Worm (Caenorhabditis elegans) whole organism, L1 larva: ENCODE measurements around the gene Y62H9A.9.

Source experiments
- C04F5.9 ChIP-seq: sonication (generic microtip); optimal IDR thresholded peaks from 2 replicates; lab custom pipeline; 2016; ENCODE audit warnings: missing genetic modification characterization, missing compliant biosample characterization
- C16A3.4 ChIP-seq: fragments of 150-350 bp; optimal IDR thresholded peaks from 2 replicates; lab custom pipeline; 2014; ENCODE audit warnings: missing biosample characterization, missing genetic modification characterization
- F16B12.6 ChIP-seq: fragments of 150-350 bp; optimal IDR thresholded peaks from 2 replicates; lab custom pipeline; 2014; ENCODE audit warnings: missing biosample characterization, missing genetic modification characterization
- Y116A8C.19 ChIP-seq: sonication (generic microtip); optimal IDR thresholded peaks from 2 replicates; lab custom pipeline; 2016; ENCODE audit warnings: missing compliant biosample characterization, missing genetic modification characterization, borderline replicate concordance
- aha-1 ChIP-seq: fragments of 150-350 bp; optimal IDR thresholded peaks from 2 replicates; lab custom pipeline; 2014; ENCODE audit warnings: missing biosample characterization, missing genetic modification characterization
- ama-1 ChIP-seq: fragments of 150-350 bp; optimal IDR thresholded peaks from 2 replicates; lab custom pipeline; 2014
- ceh-8 ChIP-seq: fragments of 200-800 bp; sonication (Bioruptor generic); optimal IDR thresholded peaks from 2 replicates; lab custom pipeline; 2018; ENCODE audit warnings: mild to moderate bottlenecking, missing genetic modification characterization, moderate library complexity, missing compliant biosample characterization
- ceh-88 ChIP-seq: fragments of 200-800 bp; sonication (Bioruptor generic); IDR thresholded peaks from 2 replicates; pipeline ENCODE4 v1.3.6; 2022; ENCODE audit warnings: missing genetic modification characterization, missing compliant biosample characterization
- ces-1 ChIP-seq: fragments of 150-350 bp; optimal IDR thresholded peaks from 2 replicates; lab custom pipeline; 2014; ENCODE audit warnings: missing biosample characterization, missing genetic modification reagents, missing genetic modification characterization
- dpl-1 ChIP-seq, 3 experiments: fragments of 150-350 bp in 2 of 3; sonication (generic microtip) in 1 of 3; optimal IDR thresholded peaks; 2 replicates each; lab custom pipeline; 2014 to 2017; ENCODE audit warnings: missing biosample characterization in 3 of 3, missing genetic modification characterization in 3 of 3, missing genetic modification reagents in 3 of 3
- dsc-1 ChIP-seq: sonication (generic microtip); optimal IDR thresholded peaks from 2 replicates; lab custom pipeline; 2016; ENCODE audit warnings: mild to moderate bottlenecking, missing genetic modification characterization, missing compliant biosample characterization
- efl-3 ChIP-seq: fragments of 200-800 bp; sonication (Bioruptor generic); optimal IDR thresholded peaks from 2 replicates; lab custom pipeline; 2018; ENCODE audit warnings: mild to moderate bottlenecking, missing genetic modification characterization, missing compliant biosample characterization
- egl-13 ChIP-seq: sonication (generic microtip); optimal IDR thresholded peaks from 2 replicates; lab custom pipeline; 2016; ENCODE audit warnings: missing genotype, missing genetic modification reagents, missing genetic modification characterization, missing compliant biosample characterization
- egl-27 ChIP-seq, 2 experiments: fragments of 150-350 bp in 1 of 2; sonication (generic microtip); optimal IDR thresholded peaks; 3 replicates each; lab custom pipeline; 2017 to 2018; ENCODE audit warnings: missing biosample characterization in 2 of 2, missing genetic modification characterization in 2 of 2, missing genetic modification reagents in 2 of 2
- elt-2 ChIP-seq: sonication (generic microtip); optimal IDR thresholded peaks from 2 replicates; lab custom pipeline; 2016; ENCODE audit warnings: missing genetic modification characterization, mild to moderate bottlenecking, inconsistent platforms, missing compliant biosample characterization, missing genetic modification reagents
- fkh-10 ChIP-seq: sonication (generic microtip); optimal IDR thresholded peaks from 2 replicates; lab custom pipeline; 2017; ENCODE audit warnings: missing biosample characterization, missing genetic modification reagents, missing genetic modification characterization
- fos-1 ChIP-seq: fragments of 150-350 bp; optimal IDR thresholded peaks from 2 replicates; lab custom pipeline; 2014; ENCODE audit warnings: missing biosample characterization, missing genetic modification characterization
- hlh-17 ChIP-seq: fragments of 200-800 bp; sonication (Bioruptor generic); optimal IDR thresholded peaks from 2 replicates; lab custom pipeline; 2018; ENCODE audit warnings: missing genetic modification characterization, mild to moderate bottlenecking, missing compliant biosample characterization, moderate library complexity, borderline replicate concordance
- hlh-4 ChIP-seq: sonication (generic microtip); optimal IDR thresholded peaks from 2 replicates; lab custom pipeline; 2016; ENCODE audit warnings: mild to moderate bottlenecking, missing genetic modification characterization, missing compliant biosample characterization
- irx-1 ChIP-seq: sonication (generic microtip); optimal IDR thresholded peaks from 2 replicates; lab custom pipeline; 2016; ENCODE audit warnings: missing genetic modification characterization, missing compliant biosample characterization
- jun-1 ChIP-seq: fragments of 150-350 bp; optimal IDR thresholded peaks from 2 replicates; lab custom pipeline; 2014; ENCODE audit warnings: missing biosample characterization, missing genetic modification reagents, missing genetic modification characterization
- lin-14 ChIP-seq: fragments of 200-800 bp; sonication (Bioruptor generic); optimal IDR thresholded peaks from 2 replicates; lab custom pipeline; 2018; ENCODE audit warnings: mild to moderate bottlenecking, missing genetic modification characterization, moderate library complexity, missing compliant biosample characterization
- lin-15B ChIP-seq: fragments of 150-350 bp; sonication (generic microtip); optimal IDR thresholded peaks from 3 replicates; lab custom pipeline; 2014; ENCODE audit warnings: missing biosample characterization, missing genetic modification characterization
- lir-3 ChIP-seq: sonication (generic microtip); optimal IDR thresholded peaks from 2 replicates; lab custom pipeline; 2016; ENCODE audit warnings: mild to moderate bottlenecking, missing genetic modification characterization, moderate library complexity, missing compliant biosample characterization; ENCODE audit not compliant: poor library complexity
- lsy-2 ChIP-seq, 2 experiments: fragments of 150-350 bp; optimal IDR thresholded peaks; 2 replicates each; lab custom pipeline; 2014; ENCODE audit warnings: missing biosample characterization in 2 of 2, missing genetic modification characterization in 2 of 2
- mef-2 ChIP-seq: fragments of 150-350 bp; optimal IDR thresholded peaks from 2 replicates; lab custom pipeline; 2014; ENCODE audit warnings: missing biosample characterization, missing genetic modification characterization
- nhr-11 ChIP-seq: fragments of 150-350 bp; optimal IDR thresholded peaks from 2 replicates; lab custom pipeline; 2014; ENCODE audit warnings: missing biosample characterization, missing genetic modification characterization
- nhr-28 ChIP-seq: fragments of 150-350 bp; optimal IDR thresholded peaks from 2 replicates; lab custom pipeline; 2014; ENCODE audit warnings: missing biosample characterization, missing genetic modification characterization
- nhr-76 ChIP-seq: sonication (generic microtip); optimal IDR thresholded peaks from 2 replicates; lab custom pipeline; 2017; ENCODE audit warnings: missing biosample characterization, missing genetic modification characterization
- nhr-77 ChIP-seq: fragments of 150-350 bp; optimal IDR thresholded peaks from 2 replicates; lab custom pipeline; 2014; ENCODE audit warnings: missing biosample characterization, missing genetic modification characterization
- nhr-84 ChIP-seq: sonication (generic microtip); optimal IDR thresholded peaks from 2 replicates; lab custom pipeline; 2017; ENCODE audit warnings: missing biosample characterization, missing genetic modification characterization
- nhr-85 ChIP-seq: sonication (generic microtip); peaks from one replicate; lab custom pipeline; 2016; ENCODE audit warnings: missing genetic modification characterization, inconsistent platforms, missing compliant biosample characterization
- pag-3 ChIP-seq: sonication (generic microtip); optimal IDR thresholded peaks from 2 replicates; lab custom pipeline; 2017; ENCODE audit warnings: missing genetic modification characterization, mild to moderate bottlenecking, missing compliant biosample characterization, antibody characterized with exemption, borderline replicate concordance; ENCODE audit not compliant: insufficient read depth
- pqm-1 ChIP-seq: sonication (generic microtip); optimal IDR thresholded peaks from 3 replicates; lab custom pipeline; 2017; ENCODE audit warnings: missing biosample characterization, missing genetic modification characterization
- skn-1 ChIP-seq: fragments of 150-350 bp; optimal IDR thresholded peaks from 2 replicates; lab custom pipeline; 2014; ENCODE audit warnings: missing biosample characterization, missing genetic modification characterization
- snpc-4 ChIP-seq: fragments of 150-350 bp; optimal IDR thresholded peaks from 2 replicates; lab custom pipeline; 2014; ENCODE audit warnings: missing biosample characterization, missing genetic modification characterization
- snu-23 ChIP-seq: sonication (generic microtip); optimal IDR thresholded peaks from 2 replicates; lab custom pipeline; 2016; ENCODE audit warnings: missing genetic modification characterization, missing compliant biosample characterization
- sup-37 ChIP-seq: fragments of 200-800 bp; sonication (Bioruptor generic); optimal IDR thresholded peaks from 2 replicates; lab custom pipeline; 2018; ENCODE audit warnings: mild to moderate bottlenecking, missing genetic modification characterization, missing compliant biosample characterization
- tbx-2 ChIP-seq: sonication (generic microtip); optimal IDR thresholded peaks from 2 replicates; lab custom pipeline; 2016; ENCODE audit warnings: missing genetic modification characterization, missing compliant biosample characterization
- unc-130 ChIP-seq: fragments of 150-350 bp; optimal IDR thresholded peaks from 2 replicates; lab custom pipeline; 2017; ENCODE audit warnings: missing biosample characterization, missing genetic modification characterization, inconsistent platforms
- unc-30 ChIP-seq: sonication (generic microtip); optimal IDR thresholded peaks from 2 replicates; lab custom pipeline; 2017; ENCODE audit warnings: missing biosample characterization, missing genetic modification characterization
- unc-62 ChIP-seq: fragments of 150-350 bp; optimal IDR thresholded peaks from 2 replicates; lab custom pipeline; 2014; ENCODE audit warnings: missing biosample characterization, missing genetic modification reagents, missing genetic modification characterization
- unc-98 ChIP-seq: fragments of 200-800 bp; sonication (Bioruptor generic); IDR thresholded peaks from 2 replicates; pipeline ENCODE4 v1.3.6; 2022; ENCODE audit warnings: missing genetic modification characterization, missing compliant biosample characterization
- vab-15 ChIP-seq: sonication (generic microtip); optimal IDR thresholded peaks from 2 replicates; lab custom pipeline; 2017; ENCODE audit warnings: missing genotype, mild to moderate bottlenecking, missing genetic modification characterization, missing compliant biosample characterization
- xbp-1 ChIP-seq: sonication (generic microtip); optimal IDR thresholded peaks from 2 replicates; lab custom pipeline; 2016; ENCODE audit warnings: missing genetic modification characterization, missing compliant biosample characterization
- zag-1 ChIP-seq: fragments of 150-350 bp; optimal IDR thresholded peaks from 2 replicates; lab custom pipeline; 2014; ENCODE audit warnings: missing biosample characterization, missing genetic modification characterization
- zip-4 ChIP-seq: fragments of 200-800 bp; sonication (Bioruptor generic); optimal IDR thresholded peaks from 2 replicates; lab custom pipeline; 2018; ENCODE audit warnings: mild to moderate bottlenecking, missing genetic modification characterization, moderate library complexity, missing compliant biosample characterization
- ztf-11 ChIP-seq, 2 experiments: sonication (generic microtip); optimal IDR thresholded peaks; 2 replicates each; lab custom pipeline; 2016 to 2017; ENCODE audit warnings: missing genetic modification characterization in 2 of 2, missing biosample characterization in 1 of 2, missing compliant biosample characterization in 1 of 2

Gene Y62H9A.9

DNA sequence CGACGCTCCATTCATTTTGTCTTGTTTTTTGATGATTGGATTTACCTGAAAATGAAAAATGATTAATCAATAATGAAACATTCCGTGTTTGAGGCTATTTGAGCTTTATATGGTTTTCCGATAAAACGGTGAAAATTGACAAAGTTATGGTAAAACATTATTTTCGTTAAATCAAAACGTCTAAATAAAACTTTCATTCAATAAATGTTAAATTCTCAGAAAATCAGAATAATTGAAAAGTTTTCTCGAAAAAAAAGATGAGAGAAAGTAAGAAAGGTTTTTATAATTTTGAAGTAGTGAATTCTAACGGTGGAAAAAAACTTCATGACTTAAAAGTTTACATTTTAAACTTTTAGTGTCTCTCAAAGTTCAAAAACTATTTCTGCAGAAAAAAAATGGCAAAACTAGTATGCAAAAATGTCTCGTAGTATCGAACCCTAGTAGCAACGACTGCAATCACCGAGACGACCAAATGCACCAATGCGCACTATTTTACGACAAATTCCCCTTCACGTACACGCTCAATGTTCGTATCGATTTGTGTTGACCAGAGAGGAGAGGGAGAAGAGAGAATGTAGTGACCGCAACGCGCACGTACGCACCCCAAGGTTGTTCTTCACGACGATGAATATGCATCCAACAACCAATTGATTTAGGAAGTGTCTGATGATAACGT, 49.0 kb upstream of the Y62H9A.9 start, which contains the start of gene nfya-1 (continued):
- no peak for TF ChIP-seq lin-15B (tag; lab: Kevin White, UChicago)
- TF ChIP-seq ces-1 (GFP tag; lab: Kevin White, UChicago): no peak
- TF ChIP-seq nhr-77 (tag; lab: Kevin White, UChicago): peak; percentile 2
- TF ChIP-seq irx-1: no peak
- no peak for TF ChIP-seq sup-37 (GFP tag; lab: Kevin White, UChicago)
- TF ChIP-seq vab-15 (tag; lab: Kevin White, UChicago): no peak
- peak; percentile 9 for TF ChIP-seq tbx-2
- no peak for TF ChIP-seq lir-3
- TF ChIP-seq xbp-1 (tag; lab: Kevin White, UChicago): peak; percentile 32
- no peak for TF ChIP-seq nhr-11 (tag; lab: Kevin White, UChicago)
- TF ChIP-seq skn-1 (tag; lab: Kevin White, UChicago): no peak
- TF ChIP-seq nhr-76 (tag; lab: Kevin White, UChicago): no peak
- peak; percentile 63 for TF ChIP-seq unc-130 (tag; lab: Kevin White, UChicago)
- TF ChIP-seq egl-13 (tag; lab: Kevin White, UChicago): no peak
- TF ChIP-seq unc-30 (tag; lab: Kevin White, UChicago): no peak
- TF ChIP-seq ztf-11 (tag; optimal IDR thresholded peaks at IDR 0.05; lab: Kevin White, UChicago): no peak
- TF ChIP-seq egl-27 (tag; optimal IDR thresholded peaks at IDR 0.05; lab: Kevin White, UChicago): no peak
- TF ChIP-seq snpc-4 (tag; lab: Kevin White, UChicago): no peak
- no peak for TF ChIP-seq efl-3 (GFP tag; lab: Kevin White, UChicago)
- TF ChIP-seq elt-2 (tag; lab: Kevin White, UChicago): no peak
- peak; percentile 91 for TF ChIP-seq F16B12.6
- TF ChIP-seq hlh-17 (GFP tag; lab: Kevin White, UChicago): no peak
- TF ChIP-seq hlh-4: no peak
- TF ChIP-seq dpl-1 (GFP tag; optimal IDR thresholded peaks at IDR 0.05; lab: Kevin White, UChicago): peak in 2 of 3 experiments; percentile 9 to 31
- no peak for TF ChIP-seq mef-2
- TF ChIP-seq jun-1 (tag; lab: Kevin White, UChicago): no peak
- TF ChIP-seq zip-4 (GFP tag; lab: Kevin White, UChicago): no peak
- peak; percentile 33 to 68 for TF ChIP-seq lsy-2 (tag; optimal IDR thresholded peaks at IDR 0.05; lab: Kevin White, UChicago)
- TF ChIP-seq unc-98 (GFP tag; lab: Robert Waterston, UW): no peak
- no peak for TF ChIP-seq fkh-10 (GFP tag; lab: Kevin White, UChicago)
- no peak for TF ChIP-seq C04F5.9 (tag; lab: Kevin White, UChicago)
- no peak for TF ChIP-seq pqm-1
- TF ChIP-seq lin-14 (GFP tag; lab: Kevin White, UChicago): peak; percentile 75
- no peak for TF ChIP-seq zag-1 (tag; lab: Kevin White, UChicago)
- peak; percentile 5 for TF ChIP-seq ceh-8 (GFP tag; lab: Kevin White, UChicago)

DNA sequence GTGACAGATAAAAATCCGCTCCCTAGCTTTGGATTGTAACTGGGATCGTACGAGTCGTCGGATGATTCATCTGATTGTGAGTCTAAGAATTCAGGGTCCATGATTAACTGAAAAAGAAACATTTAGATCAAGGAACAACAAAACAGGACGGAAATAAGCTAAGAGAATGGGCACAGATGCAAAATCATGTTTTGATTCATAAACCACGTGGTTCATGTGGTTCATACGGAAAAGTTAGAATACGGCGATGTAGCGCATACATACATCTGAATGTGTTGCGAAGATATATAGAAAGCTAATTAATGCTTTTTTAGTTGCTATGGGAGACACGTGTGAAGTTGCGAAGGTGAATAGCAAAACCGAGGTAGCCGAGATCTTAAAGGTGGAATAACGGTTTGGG, 44.0 kb upstream of the Y62H9A.9 start, which contains the start of gene F55G7.3:
F55G7.3 (minus strand) TSS at position 101 of the 400 bp plus-strand sequence.
- TF ChIP-seq Y116A8C.19 (no peak), nhr-28 (no peak)

DNA sequence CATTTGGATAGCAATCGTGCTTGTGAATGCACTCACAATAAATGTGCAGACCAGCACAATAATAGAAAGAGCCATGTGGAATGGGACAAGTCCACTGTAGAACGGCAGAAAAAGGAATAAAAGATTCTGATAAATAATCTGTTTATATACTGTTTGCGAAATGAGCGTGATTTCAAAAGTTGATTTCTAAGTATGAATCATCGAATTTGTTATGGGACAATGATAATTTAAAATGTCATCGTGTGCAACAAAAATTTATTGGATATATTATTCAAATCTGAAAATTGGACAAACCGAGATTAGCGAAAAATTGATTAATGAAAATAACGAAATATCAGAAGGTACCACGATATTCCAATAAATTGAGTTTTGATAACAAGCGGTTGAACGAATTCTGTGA, 40.9 kb upstream of the Y62H9A.9 start, which contains the start of gene F55G7.5:
F55G7.5 (minus strand) TSS at position 101 of the 400 bp plus-strand sequence.
- no peak for TF ChIP-seq unc-62 (GFP tag; lab: Kevin White, UChicago)
- no peak for TF ChIP-seq ama-1 (lab: Kevin White, UChicago)
- TF ChIP-seq aha-1 (tag; lab: Kevin White, UChicago): no peak
- TF ChIP-seq snu-23 (GFP tag; lab: Kevin White, UChicago): no peak
- no peak for TF ChIP-seq skn-1 (tag; lab: Kevin White, UChicago)
- no peak for TF ChIP-seq C16A3.4 (tag; lab: Kevin White, UChicago)
- no peak for TF ChIP-seq nhr-11 (tag; lab: Kevin White, UChicago)
- TF ChIP-seq C04F5.9 (tag; lab: Kevin White, UChicago): no peak
- no peak for TF ChIP-seq nhr-85 (tag; lab: Kevin White, UChicago)
- no peak for TF ChIP-seq dsc-1 (tag; lab: Kevin White, UChicago)
- no peak for TF ChIP-seq ceh-88 (GFP tag; lab: Robert Waterston, UW)
- TF ChIP-seq F16B12.6: no peak
- TF ChIP-seq fos-1 (tag; lab: Kevin White, UChicago): no peak
- no peak for TF ChIP-seq tbx-2
- TF ChIP-seq lsy-2 (tag; optimal IDR thresholded peaks at IDR 0.05; lab: Kevin White, UChicago): no peak
- TF ChIP-seq nhr-84 (tag; lab: Kevin White, UChicago): no peak
- TF ChIP-seq lin-14 (GFP tag; lab: Kevin White, UChicago): no peak
- TF ChIP-seq pag-3 (tag; lab: Kevin White, UChicago): no peak
